Fruit fly (Drosophila melanogaster) whole organism, prepupa: ENCODE data around the gene CG7789.

Experiments
- CG10631 ChIP-seq: fragments of 200-800 bp; sonication (Bioruptor generic); optimal IDR thresholded peaks from 2 replicates; lab custom pipeline; 2016; ENCODE audit warnings: missing biosample characterization, missing genetic modification characterization
- CG11902 ChIP-seq: fragments of 200-800 bp; sonication (Bioruptor generic); optimal IDR thresholded peaks from 3 replicates; lab custom pipeline; 2016; ENCODE audit warnings: missing biosample characterization, missing genetic modification characterization
- CG1621 ChIP-seq: fragments of 200-800 bp; sonication (Bioruptor generic); optimal IDR thresholded peaks from 3 replicates; lab custom pipeline; 2018; ENCODE audit warnings: missing biosample characterization, mild to moderate bottlenecking, missing genetic modification characterization
- CG16779 ChIP-seq: fragments of 200-800 bp; sonication (Bioruptor generic); optimal IDR thresholded peaks from 3 replicates; lab custom pipeline; 2017; ENCODE audit warnings: missing biosample characterization, mild to moderate bottlenecking, missing genetic modification characterization
- CG32006 ChIP-seq: fragments of 200-800 bp; sonication (Bioruptor generic); optimal IDR thresholded peaks from 3 replicates; lab custom pipeline; 2017; ENCODE audit warnings: missing biosample characterization, mild to moderate bottlenecking, missing genetic modification characterization
- CG34406 ChIP-seq: fragments of 200-800 bp; sonication (Bioruptor generic); optimal IDR thresholded peaks from 3 replicates; lab custom pipeline; 2016; ENCODE audit warnings: missing biosample characterization, missing genetic modification characterization
- CG6163 ChIP-seq: fragments of 200-800 bp; sonication (Bioruptor generic); IDR thresholded peaks from 3 replicates; pipeline ENCODE4 v1.3.6; 2022; ENCODE audit warnings: missing biosample characterization, missing genetic modification characterization
- CG6276 ChIP-seq: fragments of 200-800 bp; sonication (Bioruptor generic); optimal IDR thresholded peaks from 2 replicates; lab custom pipeline; 2017; ENCODE audit warnings: missing biosample characterization, mild to moderate bottlenecking, missing genetic modification characterization
- CG6792 ChIP-seq: fragments of 200-800 bp; sonication (Bioruptor generic); optimal IDR thresholded peaks from 3 replicates; lab custom pipeline; 2016; ENCODE audit warnings: missing biosample characterization, missing genetic modification characterization
- CG6808 ChIP-seq: fragments of 200-800 bp; sonication (Bioruptor generic); optimal IDR thresholded peaks from 3 replicates; lab custom pipeline; 2017; ENCODE audit warnings: missing biosample characterization, missing genetic modification characterization, mild to moderate bottlenecking, moderate library complexity, missing genetic modification reagents
- CG6854 ChIP-seq: fragments of 200-800 bp; sonication (Bioruptor generic); optimal IDR thresholded peaks from 2 replicates; lab custom pipeline; 2017; ENCODE audit warnings: missing biosample characterization, mild to moderate bottlenecking, missing genetic modification characterization
- CG8119 ChIP-seq: fragments of 200-800 bp; sonication (Bioruptor generic); IDR thresholded peaks from 3 replicates; pipeline ENCODE4 v1.3.6; 2022; ENCODE audit warnings: missing biosample characterization, missing genetic modification characterization
- CG8319 ChIP-seq: fragments of 200-800 bp; sonication (Bioruptor generic); optimal IDR thresholded peaks from 3 replicates; lab custom pipeline; 2016; ENCODE audit warnings: missing biosample characterization, missing genetic modification characterization
- Eip75B ChIP-seq: fragments of 200-800 bp; sonication (Bioruptor generic); optimal IDR thresholded peaks from 3 replicates; lab custom pipeline; 2016; ENCODE audit warnings: missing biosample characterization, missing genetic modification characterization
- Eip78C ChIP-seq: fragments of 200-800 bp; sonication (Bioruptor generic); peaks from one replicate; lab custom pipeline; 2016; ENCODE audit warnings: missing biosample characterization, missing genetic modification characterization
- Eip93F ChIP-seq: fragments of 200-800 bp; sonication (Bioruptor generic); optimal IDR thresholded peaks from 2 replicates; lab custom pipeline; 2016; ENCODE audit warnings: missing biosample characterization, mild to moderate bottlenecking, missing genetic modification characterization
- Ets21C ChIP-seq: fragments of 200-800 bp; sonication (Bioruptor generic); optimal IDR thresholded peaks from 3 replicates; lab custom pipeline; 2016; ENCODE audit warnings: missing biosample characterization, missing genetic modification characterization
- Gug ChIP-seq: fragments of 200-800 bp; sonication (Bioruptor generic); IDR thresholded peaks from 2 replicates; pipeline ENCODE4 v1.3.6; 2022; ENCODE audit warnings: missing biosample characterization, missing genetic modification characterization
- Hr4 ChIP-seq: fragments of 200-800 bp; sonication (Bioruptor generic); optimal IDR thresholded peaks from 3 replicates; lab custom pipeline; 2016; ENCODE audit warnings: missing biosample characterization, missing genetic modification characterization
- Sox14 ChIP-seq: fragments of 200-800 bp; sonication (Bioruptor generic); optimal IDR thresholded peaks from 3 replicates; lab custom pipeline; 2016; ENCODE audit warnings: missing biosample characterization, missing genetic modification characterization
- Sox15 ChIP-seq: fragments of 200-800 bp; sonication (Bioruptor generic); optimal IDR thresholded peaks from 3 replicates; lab custom pipeline; 2016; ENCODE audit warnings: missing biosample characterization, missing genetic modification characterization
- acj6 ChIP-seq: fragments of 200-800 bp; sonication (Bioruptor generic); optimal IDR thresholded peaks from 3 replicates; lab custom pipeline; 2016; ENCODE audit warnings: missing biosample characterization, missing genetic modification characterization
- eg ChIP-seq: fragments of 200-800 bp; sonication (Bioruptor generic); IDR thresholded peaks from 3 replicates; pipeline ENCODE4 v1.3.6; 2022; ENCODE audit warnings: missing biosample characterization, missing genetic modification characterization
- esn ChIP-seq: fragments of 200-800 bp; sonication (Bioruptor generic); optimal IDR thresholded peaks from 2 replicates; lab custom pipeline; 2016; ENCODE audit warnings: missing biosample characterization, mild to moderate bottlenecking, missing genetic modification characterization, moderate library complexity
- fkh ChIP-seq: fragments of 200-800 bp; sonication (Bioruptor generic); optimal IDR thresholded peaks from 3 replicates; lab custom pipeline; 2017; ENCODE audit warnings: missing biosample characterization, mild to moderate bottlenecking, missing genetic modification characterization, moderate library complexity
- lz ChIP-seq: fragments of 200-800 bp; sonication (Bioruptor generic); optimal IDR thresholded peaks from 3 replicates; lab custom pipeline; 2016; ENCODE audit warnings: missing biosample characterization, missing genetic modification characterization
- net ChIP-seq: fragments of 200-800 bp; sonication (Bioruptor generic); optimal IDR thresholded peaks from 3 replicates; lab custom pipeline; 2016; ENCODE audit warnings: missing biosample characterization, missing genetic modification characterization
- ss ChIP-seq, 2 experiments: fragments of 200-800 bp; sonication (Bioruptor generic); optimal IDR thresholded peaks; 2 replicates in 1 of 2; 3 replicates in 1 of 2; lab custom pipeline; 2017 to 2018; ENCODE audit warnings: mild to moderate bottlenecking in 2 of 2, missing biosample characterization in 2 of 2, missing genetic modification characterization in 2 of 2, moderate library complexity in 1 of 2
- topi ChIP-seq: fragments of 200-800 bp; sonication (Bioruptor generic); optimal IDR thresholded peaks from 3 replicates; lab custom pipeline; 2016; ENCODE audit warnings: missing biosample characterization, missing genetic modification characterization
- vri ChIP-seq: fragments of 200-800 bp; sonication (Bioruptor generic); optimal IDR thresholded peaks from 3 replicates; lab custom pipeline; 2016; ENCODE audit warnings: missing biosample characterization, mild to moderate bottlenecking, missing genetic modification characterization

Gene CG7789

dm6 chr3R:29818434-29819268 lies 15.7 kb downstream of the CG7789 start, which contains the start of gene neo:
neo (plus strand) TSS chr3R:29819131.
- peak; percentile 70 for TF ChIP-seq CG6854
- peak; percentile 31; the same call in 1 of the 3 replicates for TF ChIP-seq eg (GFP tag; lab: Robert Waterston, UW)
- 0 out of 3 replicates have a peak, but pooled peaks have one; percentile 15 for TF ChIP-seq CG6163 (GFP tag; lab: Robert Waterston, UW)
- no peak for TF ChIP-seq net (GFP tag; lab: Kevin White, UChicago)

dm6 chr3R:29829228-29829786 lies 26.3 kb downstream of the CG7789 start:
- TF ChIP-seq CG32006 (GFP tag; lab: Kevin White, UChicago) (no peak), CG10631 (GFP tag; lab: Kevin White, UChicago) (no peak), CG8119 (GFP tag; lab: Robert Waterston, UW) (peak; percentile 29; the same call in 1 of the 3 replicates), ss (GFP tag; optimal IDR thresholded peaks at IDR 0.05; lab: Kevin White, UChicago) (no peak), CG11902 (GFP tag; lab: Kevin White, UChicago) (no peak), CG16779 (tag; lab: Kevin White, UChicago) (no peak), CG6276 (no peak), Eip78C (GFP tag; lab: Kevin White, UChicago) (peak; percentile 26), CG6792 (GFP tag; lab: Kevin White, UChicago) (no peak), topi (no peak)
- TF ChIP-seq, all 60 proteins: peak for 2

dm6 chr3R:29830925-29831324 lies 27.9 kb downstream of the CG7789 start:
- TF ChIP-seq fkh (GFP tag; lab: Kevin White, UChicago): peak; percentile 84
- TF ChIP-seq Sox15: no peak
- peak; percentile 37 for TF ChIP-seq Eip78C (GFP tag; lab: Kevin White, UChicago)
- no peak for TF ChIP-seq CG11902 (GFP tag; lab: Kevin White, UChicago)
- TF ChIP-seq vri: no peak
- TF ChIP-seq CG10631 (GFP tag; lab: Kevin White, UChicago): no peak
- TF ChIP-seq CG8319: no peak
- TF ChIP-seq esn: no peak

dm6 chr3R:29834759-29835709 lies 32.0 kb downstream of the CG7789 start, which contains the start of gene Atg16:
Atg16 (minus strand) TSS chr3R:29835101.
- TF ChIP-seq eg (GFP tag; lab: Robert Waterston, UW): no peak
- peak; percentile 16 for TF ChIP-seq esn
- peak; percentile 30 for TF ChIP-seq CG1621 (tag; lab: Kevin White, UChicago)
- peak; percentile 1 for TF ChIP-seq CG10631 (GFP tag; lab: Kevin White, UChicago)
- TF ChIP-seq acj6 (GFP tag; lab: Kevin White, UChicago): no peak
- TF ChIP-seq Sox14 (GFP tag; lab: Kevin White, UChicago): peak; percentile 1

dm6 chr3R:29835710-29836049 lies 32.7 kb downstream of the CG7789 start, which contains the start of gene Prtl99C:
Prtl99C (plus strand) TSS chr3R:29835950.
- TF ChIP-seq CG6276: no peak
- no peak for TF ChIP-seq CG34406 (GFP tag; lab: Kevin White, UChicago)
- TF ChIP-seq Gug (GFP tag; lab: Robert Waterston, UW): no peak
- no peak for TF ChIP-seq CG6854
- no peak for TF ChIP-seq lz (GFP tag; lab: Kevin White, UChicago)
- TF ChIP-seq Eip75B (GFP tag; lab: Kevin White, UChicago): no peak
- TF ChIP-seq vri: no peak

- TF ChIP-seq Eip78C (GFP tag; lab: Kevin White, UChicago): no peak
- no peak for TF ChIP-seq Hr4 (GFP tag; lab: Kevin White, UChicago)
- TF ChIP-seq Ets21C (GFP tag; lab: Kevin White, UChicago): no peak
- TF ChIP-seq Eip93F (GFP tag; lab: Kevin White, UChicago): no peak
- TF ChIP-seq CG6808: no peak
- TF ChIP-seq, all 60 proteins: peak for 0
These were observed 33.2 kb downstream of the CG7789 start, which contains the start of gene CG42592 for dm6 chr3R:29836188-29836587. CG42592 (minus strand) TSS chr3R:29836288.
